Worm (Caenorhabditis elegans): ENCODE results near the gene srg-56.
A peak's percentile ranks its signal among the peaks of the same experiment; 100 is the strongest.

The srg-56 gene

DNA sequence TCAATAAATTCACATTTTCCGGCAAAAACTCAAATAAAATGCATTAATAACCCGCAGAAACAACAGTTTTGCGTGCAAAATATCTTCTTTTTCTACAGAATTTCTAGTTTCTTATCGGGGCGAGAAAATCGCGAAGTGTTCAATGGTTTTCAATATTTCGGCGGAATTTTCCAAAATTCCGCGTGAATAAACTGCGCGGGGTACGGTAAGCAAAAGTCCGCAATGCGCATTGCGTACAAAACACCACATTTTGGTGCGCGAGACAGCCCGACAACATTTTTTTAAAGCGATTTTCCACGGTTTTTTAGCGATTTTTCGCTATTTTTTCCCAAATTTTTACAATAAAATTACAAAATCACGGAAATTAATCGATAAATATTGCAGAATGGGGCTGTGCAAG is 43.7 kb downstream of the srg-56 start, which contains the start of gene Y45G12B.2 (continued):
- TF ChIP-seq dox-1 (GFP tag; IDR thresholded peaks at IDR 0.05) (peak; percentile 81), hsf-1 (GFP tag; IDR thresholded peaks at IDR 0.05) (no peak), F37B4.10 (GFP tag; IDR thresholded peaks at IDR 0.05) (no peak), F39B2.1 (GFP tag; IDR thresholded peaks at IDR 0.05) (no peak), lsy-27 (tag; optimal IDR thresholded peaks at IDR 0.05; ENCODE audit: borderline replicate concordance, insufficient read depth) (no peak)

DNA sequence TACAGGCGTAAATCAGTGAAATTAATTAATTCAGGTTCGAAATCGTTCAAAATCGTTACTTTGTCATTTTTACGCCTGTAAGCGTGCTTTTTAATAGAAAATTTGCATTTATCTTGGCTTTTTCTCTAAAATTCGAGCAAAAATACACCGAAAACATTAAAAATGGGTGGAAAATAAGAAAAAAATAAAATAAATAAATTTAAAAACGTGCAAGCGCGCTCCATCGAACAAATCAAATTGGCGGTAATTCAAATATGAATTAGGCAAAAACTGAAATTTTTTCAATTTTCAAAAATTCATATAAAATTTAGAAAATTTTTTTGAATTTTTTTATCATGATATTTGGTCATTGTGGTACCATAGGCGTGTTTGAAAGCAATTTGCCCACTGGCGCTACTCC is 46.4 kb downstream of the srg-56 start:
- peak; percentile 55; the same call in 1 of the 2 replicates for TF ChIP-seq mcd-1 (GFP tag; IDR thresholded peaks at IDR 0.05)

DNA sequence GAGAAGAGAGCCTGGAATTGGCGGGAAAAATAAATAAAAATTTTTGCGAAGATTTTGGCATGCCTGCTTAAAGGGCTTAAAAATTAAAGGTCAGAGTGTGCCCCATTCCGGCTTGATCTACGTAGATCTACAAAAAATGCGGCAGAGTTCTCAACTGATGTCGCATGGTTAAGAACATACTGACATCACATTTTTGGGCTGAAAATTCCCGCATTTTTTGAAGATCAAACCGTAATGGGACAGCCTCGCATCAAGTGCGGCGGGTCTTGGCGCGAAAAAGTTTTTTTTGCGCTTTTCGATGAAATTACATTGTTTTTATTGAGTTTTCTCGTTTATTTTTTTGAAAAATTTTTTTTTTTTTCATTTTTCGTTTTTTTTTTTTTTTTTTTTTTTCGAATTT is 47.1 kb downstream of the srg-56 start:
- TF ChIP-seq hlh-12 (tag; optimal IDR thresholded peaks at IDR 0.05) (no peak), ztf-3 (GFP tag; optimal IDR thresholded peaks at IDR 0.05) (no peak), snpc-1.3 (tag; optimal IDR thresholded peaks at IDR 0.05; ENCODE audit: insufficient read depth) (no peak), madf-8 (GFP tag; conservative IDR thresholded peaks at IDR 0.05) (peak; percentile 45), madf-6 (GFP tag; IDR thresholded peaks at IDR 0.05) (peak; percentile 67), ztf-22 (GFP tag; optimal IDR thresholded peaks at IDR 0.05) (no peak), snpc-4 (GFP tag; optimal IDR thresholded peaks at IDR 0.05) (no peak), snpc-4 (tag; optimal IDR thresholded peaks at IDR 0.05) (no peak), F33H1.4 (GFP tag; IDR thresholded peaks at IDR 0.05) (0 out of 2 replicates have a peak, but pooled peaks have one; percentile 26), unc-130 (GFP tag; optimal IDR thresholded peaks at IDR 0.05) (no peak), lin-26 (GFP tag; IDR thresholded peaks at IDR 0.05) (no peak), xnd-1 (tag; optimal IDR thresholded peaks at IDR 0.05) (peak; percentile 42), B0019.2 (GFP tag; conservative IDR thresholded peaks at IDR 0.05) (no peak), Y56A3A.18 (GFP tag; IDR thresholded peaks at IDR 0.05) (no peak), attf-6 (GFP tag; IDR thresholded peaks at IDR 0.05) (no peak), F57C9.4 (tag; optimal IDR thresholded peaks at IDR 0.05) (no peak), F37B4.10 (GFP tag; IDR thresholded peaks at IDR 0.05) (no peak), F52B5.7 (tag; optimal IDR thresholded peaks at IDR 0.05) (no peak), cebp-2 (GFP tag; IDR thresholded peaks at IDR 0.05) (no peak), Y53F4B.3 (GFP tag; IDR thresholded peaks at IDR 0.05) (no peak), mcd-1 (GFP tag; IDR thresholded peaks at IDR 0.05) (no peak), bed-2 (GFP tag; IDR thresholded peaks at IDR 0.05) (no peak), mes-4 (tag; optimal IDR thresholded peaks at IDR 0.05) (no peak), tlf-1 (GFP tag; optimal IDR thresholded peaks at IDR 0.05) (no peak), attf-5 (GFP tag; optimal IDR thresholded peaks at IDR 0.05) (no peak), efl-1 (GFP tag; optimal IDR thresholded peaks at IDR 0.05) (peak; percentile 58), ztf-25 (GFP tag; IDR thresholded peaks at IDR 0.05) (no peak), B0261.1 (tag; optimal IDR thresholded peaks at IDR 0.05) (no peak), nfya-1 (tag; optimal IDR thresholded peaks at IDR 0.05; ENCODE audit: borderline replicate concordance, insufficient read depth) (no peak), ztf-18 (tag; optimal IDR thresholded peaks at IDR 0.05) (no peak), T26A5.8 (tag; optimal IDR thresholded peaks at IDR 0.05) (no peak), ceh-100 (GFP tag; IDR thresholded peaks at IDR 0.05) (no peak), sptf-2 (GFP tag; optimal IDR thresholded peaks at IDR 0.05) (no peak), K12H6.12 (tag; optimal IDR thresholded peaks at IDR 0.05) (no peak), hlh-26 (GFP tag; conservative IDR thresholded peaks at IDR 0.05) (no peak), pha-4 (tag; optimal IDR thresholded peaks at IDR 0.05) (no peak), fkh-3 (tag; optimal IDR thresholded peaks at IDR 0.05) (no peak), rcor-1 (GFP tag; IDR thresholded peaks at IDR 0.05) (no peak), bed-1 (GFP tag; IDR thresholded peaks at IDR 0.05) (no peak), B0336.3 (GFP tag; IDR thresholded peaks at IDR 0.05) (no peak)
